Worm (Caenorhabditis elegans) whole organism, L1 larva: Measurements from ENCODE around the gene ptr-3.

Experiments
- C16A3.4 ChIP-seq: fragments of 150-350 bp; optimal IDR thresholded peaks from 2 replicates; lab custom pipeline; 2014; ENCODE audit warnings: missing biosample characterization, missing genetic modification characterization
- F16B12.6 ChIP-seq: fragments of 150-350 bp; optimal IDR thresholded peaks from 2 replicates; lab custom pipeline; 2014; ENCODE audit warnings: missing biosample characterization, missing genetic modification characterization
- ama-1 ChIP-seq: fragments of 150-350 bp; optimal IDR thresholded peaks from 2 replicates; lab custom pipeline; 2014
- blmp-1 ChIP-seq: fragments of 150-350 bp; optimal IDR thresholded peaks from 2 replicates; lab custom pipeline; 2014; ENCODE audit warnings: missing biosample characterization, missing genetic modification characterization
- ceh-82 ChIP-seq, 3 experiments: fragments of 150-350 bp in 1 of 3; sonication (generic microtip) in 2 of 3; optimal IDR thresholded peaks; 2 replicates each; lab custom pipeline; 2014 to 2017; ENCODE audit warnings: missing biosample characterization in 3 of 3, missing genetic modification characterization in 3 of 3
- dpl-1 ChIP-seq, 3 experiments: fragments of 150-350 bp in 2 of 3; sonication (generic microtip) in 1 of 3; optimal IDR thresholded peaks; 2 replicates each; lab custom pipeline; 2014 to 2017; ENCODE audit warnings: missing biosample characterization in 3 of 3, missing genetic modification characterization in 3 of 3, missing genetic modification reagents in 3 of 3
- dsc-1 ChIP-seq: sonication (generic microtip); optimal IDR thresholded peaks from 2 replicates; lab custom pipeline; 2016; ENCODE audit warnings: mild to moderate bottlenecking, missing genetic modification characterization, missing compliant biosample characterization
- efl-1 ChIP-seq, 4 experiments: fragments of 150-350 bp; optimal IDR thresholded peaks in 3 of 4; peaks in 1 of 4; 1 replicate in 1 of 4; 2 replicates in 3 of 4; lab custom pipeline; 2014; ENCODE audit warnings: missing biosample characterization in 2 of 4, missing genetic modification characterization in 2 of 4, missing genetic modification reagents in 2 of 4
- efl-3 ChIP-seq: fragments of 200-800 bp; sonication (Bioruptor generic); optimal IDR thresholded peaks from 2 replicates; lab custom pipeline; 2018; ENCODE audit warnings: mild to moderate bottlenecking, missing genetic modification characterization, missing compliant biosample characterization
- elt-2 ChIP-seq: sonication (generic microtip); optimal IDR thresholded peaks from 2 replicates; lab custom pipeline; 2016; ENCODE audit warnings: missing genetic modification characterization, mild to moderate bottlenecking, inconsistent platforms, missing compliant biosample characterization, missing genetic modification reagents
- elt-3 ChIP-seq, 6 experiments: fragments of 150-350 bp in 1 of 6; sonication (generic microtip); optimal IDR thresholded peaks; 2 replicates each; lab custom pipeline; 2017 to 2018; ENCODE audit warnings: missing biosample characterization in 6 of 6, missing genetic modification characterization in 6 of 6, inconsistent platforms in 1 of 6
- fkh-10 ChIP-seq: sonication (generic microtip); optimal IDR thresholded peaks from 2 replicates; lab custom pipeline; 2017; ENCODE audit warnings: missing biosample characterization, missing genetic modification reagents, missing genetic modification characterization
- fkh-8 ChIP-seq: sonication (generic microtip); optimal IDR thresholded peaks from 2 replicates; lab custom pipeline; 2016; ENCODE audit warnings: mild to moderate bottlenecking, missing genetic modification characterization, missing compliant biosample characterization
- hpl-2 ChIP-seq: fragments of 150-350 bp; optimal IDR thresholded peaks from 2 replicates; lab custom pipeline; 2014; ENCODE audit warnings: missing biosample characterization, missing genetic modification reagents, missing genetic modification characterization
- lin-14 ChIP-seq: fragments of 200-800 bp; sonication (Bioruptor generic); optimal IDR thresholded peaks from 2 replicates; lab custom pipeline; 2018; ENCODE audit warnings: mild to moderate bottlenecking, missing genetic modification characterization, moderate library complexity, missing compliant biosample characterization
- lin-35 ChIP-seq, 2 experiments: fragments of 150-350 bp; optimal IDR thresholded peaks; 2 replicates each; lab custom pipeline; 2014; ENCODE audit warnings: missing biosample characterization in 2 of 2, missing genetic modification characterization in 2 of 2, missing genetic modification reagents in 2 of 2
- lsy-2 ChIP-seq, 2 experiments: fragments of 150-350 bp; optimal IDR thresholded peaks; 2 replicates each; lab custom pipeline; 2014; ENCODE audit warnings: missing biosample characterization in 2 of 2, missing genetic modification characterization in 2 of 2
- mep-1 ChIP-seq: fragments of 150-350 bp; optimal IDR thresholded peaks from 2 replicates; lab custom pipeline; 2014; ENCODE audit warnings: missing biosample characterization, missing genetic modification characterization
- nhr-19 ChIP-seq: fragments of 200-800 bp; sonication (Bioruptor generic); conservative IDR thresholded peaks from 2 replicates; pipeline ENCODE4 v1.3.6; 2022; ENCODE audit warnings: missing genetic modification characterization, missing compliant biosample characterization
- nhr-20 ChIP-seq: sonication (generic microtip); optimal IDR thresholded peaks from 2 replicates; lab custom pipeline; 2016; ENCODE audit warnings: mild to moderate bottlenecking, missing genetic modification characterization, missing compliant biosample characterization
- nhr-28 ChIP-seq: fragments of 150-350 bp; optimal IDR thresholded peaks from 2 replicates; lab custom pipeline; 2014; ENCODE audit warnings: missing biosample characterization, missing genetic modification characterization
- nhr-47 ChIP-seq: sonication (generic microtip); optimal IDR thresholded peaks from 2 replicates; lab custom pipeline; 2016; ENCODE audit warnings: mild to moderate bottlenecking, missing genetic modification characterization, moderate library complexity, missing compliant biosample characterization
- rnt-1 ChIP-seq: sonication (generic microtip); optimal IDR thresholded peaks from 2 replicates; lab custom pipeline; 2016; ENCODE audit warnings: mild to moderate bottlenecking, missing genetic modification characterization, moderate library complexity, missing compliant biosample characterization
- snu-23 ChIP-seq: sonication (generic microtip); optimal IDR thresholded peaks from 2 replicates; lab custom pipeline; 2016; ENCODE audit warnings: missing genetic modification characterization, missing compliant biosample characterization
- sox-4 ChIP-seq: sonication (generic microtip); optimal IDR thresholded peaks from 2 replicates; lab custom pipeline; 2016; ENCODE audit warnings: missing genetic modification characterization, missing compliant biosample characterization
- swsn-7 ChIP-seq: sonication (generic microtip); optimal IDR thresholded peaks from 2 replicates; lab custom pipeline; 2016; ENCODE audit warnings: missing genetic modification characterization, missing compliant biosample characterization
- tbx-2 ChIP-seq: sonication (generic microtip); optimal IDR thresholded peaks from 2 replicates; lab custom pipeline; 2016; ENCODE audit warnings: missing genetic modification characterization, missing compliant biosample characterization
- tlp-1 ChIP-seq: fragments of 150-350 bp; optimal IDR thresholded peaks from 2 replicates; lab custom pipeline; 2014; ENCODE audit warnings: missing biosample characterization, missing genetic modification characterization
- unc-130 ChIP-seq: fragments of 150-350 bp; optimal IDR thresholded peaks from 2 replicates; lab custom pipeline; 2017; ENCODE audit warnings: missing biosample characterization, missing genetic modification characterization, inconsistent platforms
- unc-30 ChIP-seq: sonication (generic microtip); optimal IDR thresholded peaks from 2 replicates; lab custom pipeline; 2017; ENCODE audit warnings: missing biosample characterization, missing genetic modification characterization
- unc-98 ChIP-seq: fragments of 200-800 bp; sonication (Bioruptor generic); IDR thresholded peaks from 2 replicates; pipeline ENCODE4 v1.3.6; 2022; ENCODE audit warnings: missing genetic modification characterization, missing compliant biosample characterization
- xbp-1 ChIP-seq: sonication (generic microtip); optimal IDR thresholded peaks from 2 replicates; lab custom pipeline; 2016; ENCODE audit warnings: missing genetic modification characterization, missing compliant biosample characterization
- zag-1 ChIP-seq: fragments of 150-350 bp; optimal IDR thresholded peaks from 2 replicates; lab custom pipeline; 2014; ENCODE audit warnings: missing biosample characterization, missing genetic modification characterization

Gene ptr-3

ce11 chrII:402435-402834, 35.1 kb upstream of the ptr-3 start, which contains the start of gene clec-10:
TSS of gene clec-10 (plus strand) at chrII:402678.
- TF ChIP-seq efl-1 (optimal IDR thresholded peaks at IDR 0.05; lab: Kevin White, UChicago) (no peak), efl-1 (GFP tag; optimal IDR thresholded peaks at IDR 0.05 in 1 of 2; lab: Kevin White, UChicago) (peak in 1 of 2 experiments; percentile 82), elt-2 (tag; lab: Kevin White, UChicago) (peak; percentile 19), tbx-2 (tag; lab: Kevin White, UChicago) (no peak), F16B12.6 (tag; lab: Kevin White, UChicago) (no peak)
- TF ChIP-seq, all 84 proteins: peak for 2

DNA sequence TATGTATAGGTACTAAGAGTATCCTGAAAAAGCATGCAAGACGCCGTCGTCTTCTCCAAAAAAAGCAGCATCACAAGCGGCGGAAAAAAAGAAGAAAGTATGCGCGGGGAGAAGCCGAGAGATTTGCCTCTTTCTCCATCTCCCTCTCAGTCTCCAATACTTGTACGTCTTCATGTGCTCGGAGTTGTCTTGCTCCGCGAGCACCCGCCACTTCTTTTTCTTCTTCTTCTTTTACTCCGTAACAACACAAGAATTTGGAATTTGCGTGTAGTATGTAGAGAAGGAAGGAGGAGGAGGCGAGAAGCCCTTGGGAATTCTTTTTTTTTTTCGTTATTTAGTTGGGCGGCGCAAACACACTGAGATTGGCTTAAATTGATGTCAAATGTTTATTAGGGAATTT, 33.9 kb upstream of the ptr-3 start:
- TF ChIP-seq ceh-82 (tag; optimal IDR thresholded peaks at IDR 0.05; lab: Kevin White, UChicago) (peak in 1 of 3 experiments; percentile 51), ama-1 (lab: Kevin White, UChicago) (no peak), fkh-10 (GFP tag; lab: Kevin White, UChicago) (peak; percentile 45), snu-23 (GFP tag; lab: Kevin White, UChicago) (peak; percentile 28), dpl-1 (GFP tag; optimal IDR thresholded peaks at IDR 0.05; lab: Kevin White, UChicago) (peak in 1 of 3 experiments; percentile 39), blmp-1 (no peak), dsc-1 (tag; lab: Kevin White, UChicago) (no peak), fkh-8 (tag; lab: Kevin White, UChicago) (peak; percentile 53), lin-14 (peak; percentile 77), swsn-7 (peak; percentile 26), hpl-2 (GFP tag; lab: Kevin White, UChicago) (no peak), rnt-1 (tag; lab: Kevin White, UChicago) (no peak), efl-1 (optimal IDR thresholded peaks at IDR 0.05; lab: Kevin White, UChicago) (peak in 1 of 2 experiments; percentile 22), efl-1 (GFP tag; optimal IDR thresholded peaks at IDR 0.05 in 1 of 2; lab: Kevin White, UChicago) (peak in 1 of 2 experiments; percentile 70), tlp-1 (no peak), mep-1 (peak; percentile 26), tbx-2 (tag; lab: Kevin White, UChicago) (peak; percentile 19), sox-4 (tag; lab: Kevin White, UChicago) (no peak), lsy-2 (tag; optimal IDR thresholded peaks at IDR 0.05; lab: Kevin White, UChicago) (peak in 1 of 2 experiments; percentile 4), unc-130 (tag; lab: Kevin White, UChicago) (no peak), nhr-47 (tag; lab: Kevin White, UChicago) (peak; percentile 31), lin-35 (GFP tag; optimal IDR thresholded peaks at IDR 0.05; lab: Kevin White, UChicago) (peak in 1 of 2 experiments; percentile 26), C16A3.4 (no peak), nhr-28 (no peak)

DNA sequence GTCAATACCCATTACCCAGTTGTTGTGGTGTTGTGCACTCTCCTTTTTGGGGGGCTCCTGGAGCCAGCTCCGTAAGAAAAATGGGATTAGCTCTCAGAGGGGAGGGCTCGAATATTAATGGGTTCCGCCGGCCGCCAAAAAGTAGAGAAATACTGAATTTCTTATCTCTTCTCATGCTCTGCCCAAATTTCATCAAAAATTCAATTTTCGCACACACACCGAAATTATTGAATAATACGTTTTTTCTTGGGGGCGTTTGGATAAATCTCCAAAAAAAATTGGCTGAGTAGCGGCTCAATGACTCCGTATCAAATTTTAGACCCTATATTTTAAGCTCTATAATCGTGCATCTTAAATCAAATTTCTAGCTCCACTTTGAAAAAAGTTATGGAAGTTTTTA, 32.8 kb upstream of the ptr-3 start:
- TF ChIP-seq efl-1 (optimal IDR thresholded peaks at IDR 0.05; lab: Kevin White, UChicago), result no peak
- peak in 1 of 2 experiments; percentile 80 for TF ChIP-seq efl-1 (GFP tag; optimal IDR thresholded peaks at IDR 0.05 in 1 of 2; lab: Kevin White, UChicago)
- no peak for TF ChIP-seq tlp-1
- no peak for TF ChIP-seq rnt-1 (tag; lab: Kevin White, UChicago)
- no peak for TF ChIP-seq elt-3 (tag; optimal IDR thresholded peaks at IDR 0.05; lab: Kevin White, UChicago)
- TF ChIP-seq, all 84 proteins: peak for 1

ce11 chrII:399321-399720, 32.0 kb upstream of the ptr-3 start, which contains the start of gene C03H5.6:
TSS of gene C03H5.6 (minus strand) at chrII:399421.
- TF ChIP-seq efl-1 (optimal IDR thresholded peaks at IDR 0.05; lab: Kevin White, UChicago) (no peak), efl-1 (GFP tag; optimal IDR thresholded peaks at IDR 0.05 in 1 of 2; lab: Kevin White, UChicago) (no peak), xbp-1 (tag; lab: Kevin White, UChicago) (no peak), fkh-8 (tag; lab: Kevin White, UChicago) (no peak)

- TF ChIP-seq unc-30 (tag; lab: Kevin White, UChicago) (no peak), elt-2 (tag; lab: Kevin White, UChicago) (no peak), unc-98 (GFP tag; lab: Robert Waterston, UW) (no peak), efl-3 (GFP tag; lab: Kevin White, UChicago) (no peak), nhr-20 (no peak), nhr-19 (GFP tag; lab: Robert Waterston, UW) (no peak), lin-14 (no peak), unc-130 (tag; lab: Kevin White, UChicago) (no peak), zag-1 (tag; lab: Kevin White, UChicago) (no peak), nhr-47 (tag; lab: Kevin White, UChicago) (no peak)
Observed at ce11 chrII:388533-388932, 21.2 kb upstream of the ptr-3 start, which contains the start of gene nstp-4. TSS of gene nstp-4 (plus strand) at chrII:388833.
